Worm (Caenorhabditis elegans): Measurements from ENCODE around the gene cyn-4.

Gene cyn-4

DNA sequence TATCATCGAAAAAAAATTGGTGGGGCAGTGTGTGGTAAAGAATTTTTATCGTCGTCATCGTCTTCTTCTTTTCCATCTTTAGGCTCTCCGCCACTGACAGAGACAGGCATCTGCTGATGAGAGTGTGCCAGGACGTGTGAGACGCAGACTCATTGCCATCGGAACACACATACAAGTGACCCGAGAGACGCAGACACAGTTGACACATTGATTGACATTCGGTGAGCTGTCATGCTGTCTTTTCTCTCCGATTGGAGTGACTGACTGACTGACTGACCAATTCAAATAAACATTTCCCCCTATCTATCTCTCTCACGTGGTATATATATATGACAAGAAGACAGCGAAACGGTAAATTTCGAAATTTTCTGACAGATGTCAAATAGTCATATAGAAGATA is 21.3 kb downstream of the cyn-4 start (continued):
- TF ChIP-seq ceh-44 (GFP tag; IDR thresholded peaks at IDR 0.05) = no peak
- peak; percentile 50 for TF ChIP-seq mes-2 (tag; optimal IDR thresholded peaks at IDR 0.05; ENCODE audit: poor library complexity, severe bottlenecking)
- no peak for TF ChIP-seq skn-1 (tag; optimal IDR thresholded peaks at IDR 0.05)
- TF ChIP-seq php-3 (GFP tag; IDR thresholded peaks at IDR 0.05) = peak; percentile 75
- TF ChIP-seq F44E2.7 (GFP tag; IDR thresholded peaks at IDR 0.05) = no peak
- TF ChIP-seq duxl-1 (tag; optimal IDR thresholded peaks at IDR 0.05; ENCODE audit: poor library complexity) = no peak
- peak; percentile 91 for TF ChIP-seq mxl-3 (GFP tag; optimal IDR thresholded peaks at IDR 0.05)
- peak; percentile 67; the same call in 1 of the 2 replicates for TF ChIP-seq hmg-1.1 (GFP tag; IDR thresholded peaks at IDR 0.05)
- no peak for TF ChIP-seq lin-29 (GFP tag; IDR thresholded peaks at IDR 0.05)
- TF ChIP-seq F10B5.3 (tag; optimal IDR thresholded peaks at IDR 0.05) = no peak
- no peak for TF ChIP-seq dmd-8 (GFP tag; IDR thresholded peaks at IDR 0.05)
- no peak for TF ChIP-seq daf-8 (GFP tag; IDR thresholded peaks at IDR 0.05)
- TF ChIP-seq nhr-76 (tag; optimal IDR thresholded peaks at IDR 0.05) = no peak
- TF ChIP-seq zfp-2 (tag; optimal IDR thresholded peaks at IDR 0.05) = peak; percentile 7
- no peak for TF ChIP-seq snpc-1.2 (GFP tag; IDR thresholded peaks at IDR 0.05)
- no peak for TF ChIP-seq ceh-32 (tag; optimal IDR thresholded peaks at IDR 0.05; ENCODE audit: poor library complexity)
- TF ChIP-seq Y75B8A.6 (GFP tag; IDR thresholded peaks at IDR 0.05) = no peak

DNA sequence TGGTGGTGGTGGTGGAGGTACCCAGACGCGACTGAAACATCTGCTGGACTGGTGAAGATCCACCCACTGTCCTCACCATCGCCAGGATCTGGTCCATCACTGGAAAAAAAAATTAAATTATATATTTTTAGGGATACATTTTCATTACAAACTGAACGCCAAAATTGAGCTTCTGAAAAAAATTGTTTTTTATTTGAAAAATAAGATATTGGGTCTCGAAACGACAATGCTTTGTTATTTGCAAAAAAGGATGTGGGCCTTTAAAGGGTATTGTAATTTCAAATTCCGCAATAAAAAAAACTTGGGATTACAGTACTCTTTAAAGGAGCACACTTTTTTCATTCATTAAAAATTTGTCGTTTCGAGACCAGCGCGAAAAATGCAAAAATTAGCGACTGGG is 22.5 kb downstream of the cyn-4 start, which contains the start of gene M106.2:
Gene M106.2 (minus strand): TSS at position 101 of the 400 bp plus-strand sequence.
- TF ChIP-seq F44E2.7 (GFP tag; IDR thresholded peaks at IDR 0.05) = no peak
- TF ChIP-seq mep-1 (tag; optimal IDR thresholded peaks at IDR 0.05) = no peak
- TF ChIP-seq ZK337.2 (GFP tag; IDR thresholded peaks at IDR 0.05) = no peak
- peak; percentile 29 for TF ChIP-seq aha-1 (tag)
- no peak for TF ChIP-seq ceh-32 (tag; optimal IDR thresholded peaks at IDR 0.05; ENCODE audit: poor library complexity)
- TF ChIP-seq mxl-2 (GFP tag; conservative IDR thresholded peaks at IDR 0.05) = no peak
- TF ChIP-seq mdt-29 (GFP tag; IDR thresholded peaks at IDR 0.05) = no peak
- TF ChIP-seq zag-1 (tag; optimal IDR thresholded peaks at IDR 0.05) = no peak
- no peak for TF ChIP-seq sdz-12 (GFP tag; optimal IDR thresholded peaks at IDR 0.05)
- no peak for TF ChIP-seq rbr-2 (tag; optimal IDR thresholded peaks at IDR 0.05)
- no peak for TF ChIP-seq ZK546.5 (tag; optimal IDR thresholded peaks at IDR 0.05)
- TF ChIP-seq nhr-102 (tag; optimal IDR thresholded peaks at IDR 0.05) = no peak
- no peak for TF ChIP-seq madf-9 (GFP tag; conservative IDR thresholded peaks at IDR 0.05)
- 0 out of 2 replicates have a peak, but pooled peaks have one; percentile 42 for TF ChIP-seq zfp-3 (GFP tag; conservative IDR thresholded peaks at IDR 0.05)
- TF ChIP-seq spr-1 (tag; optimal IDR thresholded peaks at IDR 0.05) = no peak
- no peak for TF ChIP-seq Y48G9A.11 (GFP tag; IDR thresholded peaks at IDR 0.05)

DNA sequence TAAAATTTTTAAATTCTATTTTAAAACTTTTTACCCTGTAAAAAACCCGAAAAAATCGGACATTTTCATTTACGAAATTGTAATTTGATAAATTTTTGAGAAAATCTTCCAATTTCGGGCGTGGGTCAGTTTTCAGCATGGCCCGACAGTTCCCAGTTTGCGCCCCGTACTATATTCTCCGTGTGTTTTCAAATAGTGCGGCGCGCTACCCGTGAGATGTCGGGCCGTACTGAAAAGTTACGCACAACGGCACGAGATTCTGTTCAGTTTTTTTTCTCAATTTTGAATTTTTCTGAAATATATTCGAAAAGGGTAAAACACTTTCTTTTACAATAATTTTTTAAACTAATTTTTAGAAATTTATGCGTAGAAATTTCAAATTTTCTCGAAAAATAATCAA is 25.4 kb downstream of the cyn-4 start:
- TF ChIP-seq fos-1 (tag; optimal IDR thresholded peaks at IDR 0.05) (no peak), dve-1 (tag; optimal IDR thresholded peaks at IDR 0.05; ENCODE audit: insufficient read depth) (no peak), nhr-102 (tag; optimal IDR thresholded peaks at IDR 0.05) (no peak), attf-4 (tag; optimal IDR thresholded peaks at IDR 0.05) (no peak), spr-3 (GFP tag; optimal IDR thresholded peaks at IDR 0.05) (no peak), hif-1 (tag; optimal IDR thresholded peaks at IDR 0.05) (no peak), nhr-25 (tag; optimal IDR thresholded peaks at IDR 0.05; ENCODE audit: borderline replicate concordance, insufficient read depth) (no peak), F49E8.2 (tag; optimal IDR thresholded peaks at IDR 0.05; ENCODE audit: borderline replicate concordance) (no peak), mep-1 (tag; optimal IDR thresholded peaks at IDR 0.05) (no peak), mxl-3 (GFP tag; optimal IDR thresholded peaks at IDR 0.05) (no peak), dmd-8 (GFP tag; IDR thresholded peaks at IDR 0.05) (no peak), Y75B8A.6 (GFP tag; IDR thresholded peaks at IDR 0.05) (no peak), egl-43 (GFP tag; IDR thresholded peaks at IDR 0.05) (no peak), set-16 (GFP tag; IDR thresholded peaks at IDR 0.05) (no peak)
